Worm (Caenorhabditis elegans) whole organism, mixed stage, embryonic: ENCODE results near the gene arrd-6.

ENCODE experiments used
- M03D4.4 ChIP-seq: sonication (generic microtip); optimal IDR thresholded peaks from 2 replicates; lab custom pipeline; 2017; ENCODE audit warnings: mild to moderate bottlenecking, missing genetic modification characterization, missing compliant biosample characterization
- ceh-43 ChIP-seq: fragments of 200-800 bp; sonication (Bioruptor generic); optimal IDR thresholded peaks from 2 replicates; lab custom pipeline; 2018; ENCODE audit warnings: mild to moderate bottlenecking, missing genetic modification characterization, moderate library complexity, missing compliant biosample characterization
- ces-1 ChIP-seq: fragments of 150-350 bp; optimal IDR thresholded peaks from 2 replicates; lab custom pipeline; 2014; ENCODE audit warnings: missing biosample characterization, missing genetic modification reagents, missing genetic modification characterization
- elt-1 ChIP-seq: sonication (generic microtip); optimal IDR thresholded peaks from 2 replicates; lab custom pipeline; 2017; ENCODE audit warnings: missing genetic modification characterization, mild to moderate bottlenecking, missing compliant biosample characterization, antibody characterized with exemption, moderate library complexity, borderline replicate concordance; ENCODE audit not compliant: insufficient read depth
- elt-3 ChIP-seq: fragments of 150-350 bp; optimal IDR thresholded peaks from 2 replicates; lab custom pipeline; 2014; ENCODE audit warnings: missing biosample characterization, missing genetic modification characterization
- mab-5 ChIP-seq: fragments of 150-350 bp; optimal IDR thresholded peaks from 2 replicates; lab custom pipeline; 2014; ENCODE audit warnings: missing biosample characterization, missing genetic modification characterization
- nhr-12 ChIP-seq: fragments of 150-350 bp; optimal IDR thresholded peaks from 2 replicates; lab custom pipeline; 2014; ENCODE audit warnings: missing biosample characterization, missing genetic modification characterization
- nhr-2 ChIP-seq: fragments of 150-350 bp; optimal IDR thresholded peaks from 2 replicates; lab custom pipeline; 2014; ENCODE audit warnings: missing biosample characterization, missing genetic modification characterization
- nhr-237 ChIP-seq: fragments of 150-350 bp; optimal IDR thresholded peaks from 2 replicates; lab custom pipeline; 2014; ENCODE audit warnings: missing biosample characterization, missing genetic modification characterization
- nhr-76 ChIP-seq: sonication (generic microtip); optimal IDR thresholded peaks from 2 replicates; lab custom pipeline; 2017; ENCODE audit warnings: missing biosample characterization, missing genetic modification characterization
- pha-4 ChIP-seq: fragments of 150-350 bp; optimal IDR thresholded peaks from 2 replicates; lab custom pipeline; 2018; ENCODE audit warnings: missing biosample characterization, missing genetic modification reagents, missing genetic modification characterization
- unc-39 ChIP-seq: fragments of 150-350 bp; optimal IDR thresholded peaks from 2 replicates; lab custom pipeline; 2014; ENCODE audit warnings: missing biosample characterization, missing genetic modification characterization
- unc-62 ChIP-seq: fragments of 150-350 bp; optimal IDR thresholded peaks from 2 replicates; lab custom pipeline; 2014; ENCODE audit warnings: missing biosample characterization, missing genetic modification reagents, missing genetic modification characterization
- ztf-11 ChIP-seq: fragments of 150-350 bp; optimal IDR thresholded peaks from 2 replicates; lab custom pipeline; 2014; ENCODE audit warnings: missing biosample characterization, missing genetic modification characterization

DNA sequence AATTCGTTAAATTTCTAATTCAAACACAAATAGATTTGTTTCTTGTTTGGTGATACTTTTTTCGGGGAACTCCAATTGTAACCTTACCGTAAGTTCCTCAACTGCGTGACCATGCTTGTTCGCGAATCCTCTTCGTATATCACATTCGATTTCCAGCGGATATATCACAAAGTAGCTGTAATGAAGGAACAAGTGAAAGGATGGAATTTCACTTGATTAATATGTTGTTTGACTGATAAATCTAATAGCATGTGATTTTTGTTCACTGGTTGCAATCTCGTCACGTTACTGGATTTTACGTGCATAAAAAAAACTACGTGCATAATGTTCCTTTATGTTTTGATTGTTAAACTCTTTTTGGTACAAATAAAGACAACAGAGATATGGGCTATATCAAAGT, 19.1 kb downstream of the arrd-6 start:
- TF ChIP-seq elt-3 (no peak), M03D4.4 (no peak), ceh-43 (GFP tag; lab: Kevin White, UChicago) (no peak), unc-39 (tag; lab: Kevin White, UChicago) (no peak), nhr-237 (tag; lab: Kevin White, UChicago) (no peak), nhr-76 (no peak), mab-5 (tag; lab: Kevin White, UChicago) (no peak), unc-62 (GFP tag; lab: Kevin White, UChicago) (no peak), pha-4 (tag; lab: Kevin White, UChicago) (no peak), nhr-12 (tag; lab: Kevin White, UChicago) (no peak), nhr-2 (tag; lab: Kevin White, UChicago) (no peak), elt-1 (tag; lab: Kevin White, UChicago) (no peak), ztf-11 (tag; lab: Kevin White, UChicago) (no peak), ces-1 (GFP tag; lab: Kevin White, UChicago) (no peak)
